Worm (Caenorhabditis elegans): ENCODE results near the gene F40C5.2.

ce11 chrV:3579795-3580194 lies 9.0 kb downstream of the F40C5.2 start:
- TF ChIP-seq unc-39 (tag; optimal IDR thresholded peaks at IDR 0.05) (no peak), ceh-83 (GFP tag; optimal IDR thresholded peaks at IDR 0.05) (no peak), unc-62 (GFP tag; optimal IDR thresholded peaks at IDR 0.05) (no peak), nhr-12 (tag; optimal IDR thresholded peaks at IDR 0.05) (no peak), pha-4 (tag; optimal IDR thresholded peaks at IDR 0.05) (no peak), ztf-11 (tag; optimal IDR thresholded peaks at IDR 0.05) (no peak), blmp-1 (tag; optimal IDR thresholded peaks at IDR 0.05) (no peak), lin-32 (GFP tag; optimal IDR thresholded peaks at IDR 0.05) (no peak), mab-5 (tag; optimal IDR thresholded peaks at IDR 0.05) (no peak), elt-1 (tag; optimal IDR thresholded peaks at IDR 0.05; ENCODE audit: borderline replicate concordance, insufficient read depth) (no peak), flh-1 (GFP tag; optimal IDR thresholded peaks at IDR 0.05) (no peak), elt-3 (tag; optimal IDR thresholded peaks at IDR 0.05) (no peak), snpc-4 (tag; optimal IDR thresholded peaks at IDR 0.05) (no peak), mep-1 (tag; optimal IDR thresholded peaks at IDR 0.05) (no peak)

All from whole organism, mixed stage, embryonic.